Worm (Caenorhabditis elegans) whole organism, L4 larva: Measurements from ENCODE around the gene atl-1.

Source experiments
- Y48G9A.11 ChIP-seq: fragments of 200-800 bp; sonication (Bioruptor generic); IDR thresholded peaks from 2 replicates; pipeline ENCODE4 v1.3.6; 2022; ENCODE audit warnings: missing genetic modification reagents, missing genetic modification characterization, missing compliant biosample characterization
- ZK546.5 ChIP-seq, 2 experiments: sonication (generic microtip); optimal IDR thresholded peaks; 2 replicates each; lab custom pipeline; 2017; ENCODE audit warnings: missing biosample characterization in 2 of 2, missing genetic modification characterization in 2 of 2
- aha-1 ChIP-seq: fragments of 150-350 bp; peaks from one replicate; lab custom pipeline; 2014; ENCODE audit warnings: missing biosample characterization, missing genetic modification characterization
- aly-2 ChIP-seq: sonication (generic microtip); optimal IDR thresholded peaks from 2 replicates; lab custom pipeline; 2018; ENCODE audit warnings: missing biosample characterization, missing genetic modification characterization
- ces-1 ChIP-seq: fragments of 150-350 bp; sonication (generic microtip); optimal IDR thresholded peaks from 4 replicates; lab custom pipeline; 2014; ENCODE audit warnings: missing biosample characterization, missing genetic modification reagents, missing genetic modification characterization
- dpl-1 ChIP-seq: fragments of 150-350 bp; optimal IDR thresholded peaks from 2 replicates; lab custom pipeline; 2014; ENCODE audit warnings: missing biosample characterization, missing genetic modification reagents, missing genetic modification characterization
- lin-29 ChIP-seq: fragments of 200-800 bp; sonication (Bioruptor generic); IDR thresholded peaks from 2 replicates; pipeline ENCODE4 v1.3.6; 2022; ENCODE audit warnings: missing genetic modification reagents, missing genetic modification characterization, missing compliant biosample characterization
- nhr-237 ChIP-seq: sonication (generic microtip); optimal IDR thresholded peaks from 2 replicates; lab custom pipeline; 2017; ENCODE audit warnings: missing biosample characterization, missing genetic modification characterization
- nhr-25 ChIP-seq: sonication (generic microtip); optimal IDR thresholded peaks from 2 replicates; lab custom pipeline; 2017; ENCODE audit warnings: missing genetic modification characterization, mild to moderate bottlenecking, missing compliant biosample characterization, antibody characterized with exemption, moderate library complexity, borderline replicate concordance; ENCODE audit not compliant: insufficient read depth
- snpc-4 ChIP-seq: fragments of 150-350 bp; optimal IDR thresholded peaks from 2 replicates; lab custom pipeline; 2014; ENCODE audit warnings: missing biosample characterization, missing genetic modification characterization
- ztf-11 ChIP-seq: fragments of 150-350 bp; optimal IDR thresholded peaks from 2 replicates; lab custom pipeline; 2014; ENCODE audit warnings: missing biosample characterization, missing genetic modification characterization

DNA sequence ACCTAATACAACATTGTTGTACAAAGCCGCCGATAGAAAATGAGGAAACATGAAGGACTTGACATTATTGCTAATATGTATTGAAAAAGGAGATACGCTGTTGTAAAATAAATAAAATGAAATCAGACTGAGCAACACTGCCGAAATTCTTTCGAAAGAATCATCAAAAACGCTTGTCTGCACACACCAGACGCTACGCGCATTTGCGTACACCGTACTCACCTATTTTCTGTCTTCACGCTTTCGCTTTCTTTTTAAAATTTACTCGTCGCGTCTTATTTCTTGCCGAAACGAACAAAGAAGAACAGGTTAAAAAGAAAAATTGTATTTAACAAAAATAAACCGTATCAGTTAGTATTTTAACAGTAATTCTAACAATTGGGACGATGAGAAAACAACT, 45.3 kb upstream of the atl-1 start:
- TF ChIP-seq ces-1 (no peak), ZK546.5 (tag; optimal IDR thresholded peaks at IDR 0.05; lab: Kevin White, UChicago) (no peak), ztf-11 (tag; lab: Kevin White, UChicago) (no peak), snpc-4 (tag; lab: Kevin White, UChicago) (no peak), aly-2 (tag; lab: Kevin White, UChicago) (no peak), lin-29 (no peak), Y48G9A.11 (GFP tag; lab: Robert Waterston, UW) (no peak), nhr-25 (tag; lab: Kevin White, UChicago) (no peak), aha-1 (tag; lab: Kevin White, UChicago) (peak; percentile 97), nhr-237 (no peak), dpl-1 (peak; percentile 37)
